Worm (Caenorhabditis elegans) whole organism, early embryonic: Measurements from ENCODE around the gene F40G9.19.

Experiments used
- F13C5.2 ChIP-seq: sonication (generic microtip); optimal IDR thresholded peaks from 2 replicates; lab custom pipeline; 2017; ENCODE audit warnings: mild to moderate bottlenecking, missing genetic modification characterization, inconsistent platforms, missing compliant biosample characterization
- ama-1 ChIP-seq: fragments of 150-350 bp; optimal IDR thresholded peaks from 2 replicates; lab custom pipeline; 2014
- ceh-36 ChIP-seq: sonication (generic microtip); optimal IDR thresholded peaks from 2 replicates; lab custom pipeline; 2016; ENCODE audit warnings: missing genetic modification characterization, inconsistent platforms, missing compliant biosample characterization
- flt-1 ChIP-seq: fragments of 200-800 bp; sonication (Bioruptor generic); IDR thresholded peaks from 2 replicates; pipeline ENCODE4 v1.3.6; 2022; ENCODE audit warnings: missing genetic modification characterization, missing compliant biosample characterization
- pes-1 ChIP-seq: fragments of 200-800 bp; sonication (Bioruptor generic); IDR thresholded peaks from 2 replicates; pipeline ENCODE4 v1.3.6; 2022; ENCODE audit warnings: missing genetic modification reagents, missing genetic modification characterization, missing compliant biosample characterization
- tbx-11 ChIP-seq: fragments of 200-800 bp; sonication (Bioruptor generic); IDR thresholded peaks from 2 replicates; pipeline ENCODE4 v1.3.6; 2022; ENCODE audit warnings: missing genetic modification characterization, missing compliant biosample characterization

DNA sequence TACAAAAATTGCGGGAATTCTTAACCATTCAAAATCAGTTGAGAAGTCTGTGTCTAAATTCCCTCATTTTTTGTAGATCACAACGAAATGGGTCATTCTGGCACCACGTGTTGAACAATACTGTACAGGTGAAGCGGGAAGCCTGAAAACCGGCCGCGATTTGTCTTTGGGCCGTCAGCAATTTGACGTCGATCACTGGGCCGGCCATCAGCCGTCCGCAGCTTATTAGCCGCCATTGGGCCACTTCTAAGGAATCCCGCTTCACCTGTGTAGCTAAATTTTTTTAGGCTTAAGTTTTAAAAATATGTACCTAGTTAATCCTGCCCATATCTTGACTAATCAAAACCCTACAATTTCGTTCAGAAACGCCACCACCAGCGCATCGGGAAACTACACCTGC lies 13.9 kb upstream of the F40G9.19 start:
- no peak for TF ChIP-seq ama-1 (lab: Kevin White, UChicago)
- no peak for TF ChIP-seq F13C5.2
- TF ChIP-seq pes-1 (GFP tag; lab: Robert Waterston, UW), result no peak
- no peak for TF ChIP-seq flt-1 (GFP tag; lab: Robert Waterston, UW)
- TF ChIP-seq ceh-36 (tag; lab: Kevin White, UChicago), result no peak
- no peak for TF ChIP-seq tbx-11
